Worm (Caenorhabditis elegans) whole organism, late embryonic: ENCODE data around the gene srx-64.

Experiments used
- K02D7.2 ChIP-seq: sonication (generic microtip); optimal IDR thresholded peaks from 2 replicates; lab custom pipeline; 2017; ENCODE audit warnings: mild to moderate bottlenecking, missing genetic modification characterization, missing compliant biosample characterization
- K09A11.1 ChIP-seq: sonication (generic microtip); optimal IDR thresholded peaks from 2 replicates; lab custom pipeline; 2017; ENCODE audit warnings: antibody characterized with exemption, mild to moderate bottlenecking, missing genetic modification characterization, missing compliant biosample characterization; ENCODE audit not compliant: insufficient read depth
- ceh-6 ChIP-seq: fragments of 200-800 bp; sonication (Bioruptor generic); optimal IDR thresholded peaks from 2 replicates; lab custom pipeline; 2018; ENCODE audit warnings: mild to moderate bottlenecking, missing genetic modification characterization, missing compliant biosample characterization
- rnt-1 ChIP-seq: sonication (generic microtip); optimal IDR thresholded peaks from 2 replicates; lab custom pipeline; 2016; ENCODE audit warnings: missing genetic modification characterization, missing compliant biosample characterization
- unc-3 ChIP-seq, 2 experiments: fragments of 200-800 bp in 1 of 2; sonication (Bioruptor generic) in 1 of 2; sonication (generic microtip) in 1 of 2; conservative IDR thresholded peaks in 1 of 2; optimal IDR thresholded peaks in 1 of 2; 2 replicates each; pipeline versions ENCODE4 v1.3.6 to Lab custom; 2016 to 2022; ENCODE audit warnings: missing compliant biosample characterization in 2 of 2, missing genetic modification characterization in 2 of 2, missing genetic modification reagents in 1 of 2

DNA sequence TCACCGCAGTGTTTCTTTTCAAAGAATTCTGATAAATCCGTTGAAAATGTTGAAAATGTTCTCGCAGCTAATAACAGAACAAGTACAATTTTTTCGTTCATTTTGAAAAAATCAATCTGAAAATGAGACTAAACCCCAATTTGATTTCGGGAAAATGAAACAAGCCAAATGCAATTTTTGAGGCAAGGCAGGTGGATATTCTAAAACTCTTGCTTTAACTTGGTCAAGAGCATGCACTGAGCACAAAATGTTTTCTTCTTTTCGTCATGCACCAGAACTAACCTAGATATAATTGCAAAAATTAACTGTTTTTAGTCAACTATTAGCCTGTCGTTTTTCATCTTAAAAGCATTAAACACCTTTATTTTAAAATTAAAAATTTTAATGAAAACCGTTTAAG, 29.1 kb upstream of the srx-64 start, which contains the start of gene irld-22:
- TF ChIP-seq K02D7.2 (tag; lab: Kevin White, UChicago) (no peak), ceh-6 (GFP tag; lab: Kevin White, UChicago) (no peak), rnt-1 (no peak), K09A11.1 (tag; lab: Kevin White, UChicago) (no peak), unc-3 (GFP tag; conservative IDR thresholded peaks at IDR 0.05; lab: Robert Waterston, UW) (no peak), unc-3 (tag; optimal IDR thresholded peaks at IDR 0.05; lab: Kevin White, UChicago) (no peak)
